Fruit fly (Drosophila melanogaster): ENCODE measurements around the gene not.

The not gene

dm6 chr3L:18633084-18633483 is 11.2 kb upstream of the not start:
- TF ChIP-seq EcR (GFP tag; optimal IDR thresholded peaks at IDR 0.05) (no peak), CG32121 (GFP tag; IDR thresholded peaks at IDR 0.05) (no peak), CG13204 (GFP tag; optimal IDR thresholded peaks at IDR 0.05) (no peak), CG8159 (tag; optimal IDR thresholded peaks at IDR 0.05) (no peak), CG15710 (tag; optimal IDR thresholded peaks at IDR 0.05) (no peak), CG14655 (GFP tag; optimal IDR thresholded peaks at IDR 0.05) (no peak), CG12605 (GFP tag; IDR thresholded peaks at IDR 0.05) (no peak), CG17806 (tag; optimal IDR thresholded peaks at IDR 0.05) (no peak), CG8301 (tag; optimal IDR thresholded peaks at IDR 0.05) (no peak)

DNA sequence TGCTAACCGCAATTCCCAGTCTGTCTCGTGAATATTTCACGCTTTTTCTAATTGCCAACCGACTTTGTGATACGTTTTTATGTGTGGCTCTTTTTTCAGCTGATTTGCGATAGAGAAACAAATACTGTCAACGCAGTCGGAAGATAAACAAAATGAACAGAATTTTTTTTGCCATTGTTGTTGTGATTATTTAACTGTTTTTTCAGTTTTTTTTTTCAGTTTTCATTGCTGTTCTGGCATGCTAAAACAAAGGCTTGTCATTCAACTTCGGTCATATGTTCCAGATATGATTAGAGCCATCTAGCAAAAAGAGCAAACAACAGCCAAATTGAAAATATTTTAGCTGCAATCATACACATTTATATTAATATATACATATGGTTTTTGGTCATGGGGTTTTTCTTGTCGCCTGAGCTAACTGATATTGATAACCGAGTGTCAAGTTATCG is 10.3 kb upstream of the not start:
- no peak for TF ChIP-seq rn (GFP tag; IDR thresholded peaks at IDR 0.05)
- TF ChIP-seq CG4496 (GFP tag; IDR thresholded peaks at IDR 0.05) = no peak
- TF ChIP-seq CG8301 (tag; optimal IDR thresholded peaks at IDR 0.05) = no peak
- TF ChIP-seq CG15710 (tag; optimal IDR thresholded peaks at IDR 0.05) = no peak
- TF ChIP-seq CG8159 (tag; optimal IDR thresholded peaks at IDR 0.05) = no peak
- no peak for TF ChIP-seq CG34367 (tag; optimal IDR thresholded peaks at IDR 0.05)

- TF ChIP-seq CG32121 (GFP tag; IDR thresholded peaks at IDR 0.05) (no peak), CG4496 (GFP tag; IDR thresholded peaks at IDR 0.05) (no peak), CG13204 (GFP tag; optimal IDR thresholded peaks at IDR 0.05) (no peak), CG8301 (tag; optimal IDR thresholded peaks at IDR 0.05) (no peak), Pif1B (GFP tag; optimal IDR thresholded peaks at IDR 0.05) (no peak), rn (GFP tag; IDR thresholded peaks at IDR 0.05) (no peak), CG10348 (GFP tag; IDR thresholded peaks at IDR 0.05) (no peak), CG14655 (GFP tag; optimal IDR thresholded peaks at IDR 0.05) (no peak), CG12605 (GFP tag; IDR thresholded peaks at IDR 0.05) (no peak), CG8159 (tag; optimal IDR thresholded peaks at IDR 0.05) (no peak), CG9948 (tag; optimal IDR thresholded peaks at IDR 0.05) (no peak), D1 (tag; optimal IDR thresholded peaks at IDR 0.05) (no peak), CG15710 (tag; optimal IDR thresholded peaks at IDR 0.05) (no peak), Pif1A (GFP tag; optimal IDR thresholded peaks at IDR 0.05) (no peak), EcR (GFP tag; optimal IDR thresholded peaks at IDR 0.05) (no peak), fd96Ca (GFP tag; IDR thresholded peaks at IDR 0.05) (no peak), Ets98B (GFP tag; IDR thresholded peaks at IDR 0.05) (no peak), CG17806 (tag; optimal IDR thresholded peaks at IDR 0.05) (no peak), gl (tag; optimal IDR thresholded peaks at IDR 0.05) (no peak)
Observed at dm6 chr3L:18629874-18630273, 7.9 kb upstream of the not start.

- TF ChIP-seq Pif1A (GFP tag; optimal IDR thresholded peaks at IDR 0.05) = no peak
Observed at dm6 chr3L:18628458-18628857, 6.5 kb upstream of the not start.

DNA sequence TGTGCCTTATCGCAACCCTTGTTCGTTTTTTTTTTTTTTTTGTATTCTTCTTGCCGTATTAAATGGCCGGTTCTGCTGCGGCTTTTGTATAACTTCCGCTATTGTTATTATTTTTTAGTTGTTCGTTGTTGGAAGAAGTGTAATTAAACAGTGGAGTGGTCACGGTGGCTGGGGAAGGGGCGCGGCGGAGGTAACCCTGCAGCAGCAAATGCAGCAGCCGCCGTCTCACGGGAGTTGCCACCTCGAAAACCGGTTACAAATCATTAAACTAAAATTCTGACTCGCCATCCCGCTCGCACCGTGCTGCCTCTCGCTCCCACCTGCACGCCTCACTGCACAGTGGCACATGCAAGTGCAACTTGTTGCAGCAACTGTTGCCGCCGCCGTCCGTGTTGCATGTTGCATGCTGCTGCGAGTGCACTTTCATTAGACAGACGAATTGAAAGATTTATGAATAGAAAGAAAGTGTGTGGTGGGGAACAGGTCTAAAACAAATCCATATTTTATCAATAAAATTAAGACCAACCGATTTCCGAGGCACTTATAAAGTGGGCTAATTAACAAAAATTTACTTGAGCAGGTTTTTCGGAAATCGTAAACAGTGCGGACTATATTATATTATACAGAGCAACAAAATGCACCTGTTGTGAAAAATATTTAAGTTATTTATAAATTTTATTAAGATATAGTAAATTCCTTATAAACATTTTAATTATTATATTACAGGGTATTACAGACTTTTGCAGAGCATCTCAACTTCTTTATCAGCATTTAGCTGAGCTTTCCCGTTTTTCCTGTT is 5.9 kb upstream of the not start:
- TF ChIP-seq CG8159 (tag; optimal IDR thresholded peaks at IDR 0.05) = no peak
- TF ChIP-seq D1 (tag; optimal IDR thresholded peaks at IDR 0.05) = no peak
- TF ChIP-seq CG14655 (GFP tag; optimal IDR thresholded peaks at IDR 0.05) = peak; percentile 73
- no peak for TF ChIP-seq CG34367 (tag; optimal IDR thresholded peaks at IDR 0.05)
- no peak for TF ChIP-seq CG9948 (tag; optimal IDR thresholded peaks at IDR 0.05)
- TF ChIP-seq rn (GFP tag; IDR thresholded peaks at IDR 0.05) = no peak
- TF ChIP-seq CG17806 (tag; optimal IDR thresholded peaks at IDR 0.05) = no peak
- TF ChIP-seq CG32121 (GFP tag; IDR thresholded peaks at IDR 0.05) = no peak
- no peak; the same call in 2 of the 3 replicates for TF ChIP-seq CG4496 (GFP tag; IDR thresholded peaks at IDR 0.05)
- TF ChIP-seq CG8301 (tag; optimal IDR thresholded peaks at IDR 0.05) = peak; percentile 66
- TF ChIP-seq Pif1A (GFP tag; optimal IDR thresholded peaks at IDR 0.05) = no peak
- TF ChIP-seq Ets98B (GFP tag; IDR thresholded peaks at IDR 0.05) = no peak
- TF ChIP-seq CG15710 (tag; optimal IDR thresholded peaks at IDR 0.05) = no peak
- TF ChIP-seq CG10348 (GFP tag; IDR thresholded peaks at IDR 0.05) = no peak
- peak; percentile 13; the same call in 1 of the 2 replicates for TF ChIP-seq CG12605 (GFP tag; IDR thresholded peaks at IDR 0.05)
- no peak for TF ChIP-seq Pif1B (GFP tag; optimal IDR thresholded peaks at IDR 0.05)
- TF ChIP-seq gl (tag; optimal IDR thresholded peaks at IDR 0.05) = no peak
- no peak for TF ChIP-seq EcR (GFP tag; optimal IDR thresholded peaks at IDR 0.05)
- peak; percentile 58 for TF ChIP-seq CG13204 (GFP tag; optimal IDR thresholded peaks at IDR 0.05)
- no peak; the same call in 2 of the 3 replicates for TF ChIP-seq fd96Ca (GFP tag; IDR thresholded peaks at IDR 0.05)
- TF ChIP-seq Snoo (tag; optimal IDR thresholded peaks at IDR 0.05) = no peak

- TF ChIP-seq D1 (tag; optimal IDR thresholded peaks at IDR 0.05) (no peak), Pif1A (GFP tag; optimal IDR thresholded peaks at IDR 0.05) (peak; percentile 49), CG10348 (GFP tag; IDR thresholded peaks at IDR 0.05) (no peak), CG8301 (tag; optimal IDR thresholded peaks at IDR 0.05) (peak; percentile 42), Ets98B (GFP tag; IDR thresholded peaks at IDR 0.05) (peak; percentile 55), CG9948 (tag; optimal IDR thresholded peaks at IDR 0.05) (peak; percentile 2), rn (GFP tag; IDR thresholded peaks at IDR 0.05) (0 out of 2 replicates have a peak, but pooled peaks have one; percentile 7), CG8159 (tag; optimal IDR thresholded peaks at IDR 0.05) (no peak), CG13204 (GFP tag; optimal IDR thresholded peaks at IDR 0.05) (no peak), gl (tag; optimal IDR thresholded peaks at IDR 0.05) (no peak), Snoo (tag; optimal IDR thresholded peaks at IDR 0.05) (no peak), CG14655 (GFP tag; optimal IDR thresholded peaks at IDR 0.05) (peak; percentile 44), CG12605 (GFP tag; IDR thresholded peaks at IDR 0.05) (peak; percentile 30; the same call in 1 of the 2 replicates), EcR (GFP tag; optimal IDR thresholded peaks at IDR 0.05) (no peak), CG32121 (GFP tag; IDR thresholded peaks at IDR 0.05) (peak; percentile 72), CG34367 (tag; optimal IDR thresholded peaks at IDR 0.05) (no peak), fd96Ca (GFP tag; IDR thresholded peaks at IDR 0.05) (peak; percentile 61; the same call in 1 of the 3 replicates), Pif1B (GFP tag; optimal IDR thresholded peaks at IDR 0.05) (no peak), CG15710 (tag; optimal IDR thresholded peaks at IDR 0.05) (no peak), CG4496 (GFP tag; IDR thresholded peaks at IDR 0.05) (peak; percentile 66; the same call in 1 of the 3 replicates), CG17806 (tag; optimal IDR thresholded peaks at IDR 0.05) (no peak)
Observed at dm6 chr3L:18626451-18627079, 4.6 kb upstream of the not start.

All from whole organism, pupa.